Fruit fly (Drosophila melanogaster) whole organism, embryonic: Measurements from ENCODE around the gene CG46459.

Source experiments
- Abd-B ChIP-seq: fragments of 200-800 bp; sonication (Bioruptor generic); optimal IDR thresholded peaks from 2 replicates; lab custom pipeline; 2018; ENCODE audit warnings: missing biosample characterization, mild to moderate bottlenecking, missing genetic modification characterization, moderate library complexity
- Bteb2 ChIP-seq: fragments of 200-800 bp; sonication (Bioruptor generic); optimal IDR thresholded peaks from 2 replicates; lab custom pipeline; 2016; ENCODE audit warnings: missing biosample characterization, missing genetic modification characterization
- CG10462 ChIP-seq: fragments of 200-800 bp; sonication (Bioruptor generic); optimal IDR thresholded peaks from 2 replicates; lab custom pipeline; 2016; ENCODE audit warnings: missing biosample characterization, missing genetic modification characterization
- CG10543 ChIP-seq: fragments of 200-800 bp; sonication (Bioruptor generic); optimal IDR thresholded peaks from 3 replicates; lab custom pipeline; 2017; ENCODE audit warnings: missing biosample characterization, mild to moderate bottlenecking, missing genetic modification characterization, moderate library complexity
- CG11093 ChIP-seq: fragments of 200-800 bp; sonication (Bioruptor generic); IDR thresholded peaks from 3 replicates; pipeline ENCODE4 v1.3.6; 2022; ENCODE audit warnings: missing biosample characterization, missing genetic modification characterization
- CG11456 ChIP-seq: fragments of 200-800 bp; sonication (Bioruptor generic); IDR thresholded peaks from 3 replicates; pipeline ENCODE4 v1.3.6; 2022; ENCODE audit warnings: missing biosample characterization, missing genetic modification characterization
- CG12071 ChIP-seq: fragments of 200-800 bp; sonication (Bioruptor generic); optimal IDR thresholded peaks from 3 replicates; lab custom pipeline; 2018; ENCODE audit warnings: missing biosample characterization, mild to moderate bottlenecking, missing genetic modification characterization
- CG12942 ChIP-seq: fragments of 200-800 bp; sonication (Bioruptor generic); optimal IDR thresholded peaks from 3 replicates; lab custom pipeline; 2016; ENCODE audit warnings: missing biosample characterization, missing genetic modification characterization
- CG13775 ChIP-seq: fragments of 200-800 bp; sonication (Bioruptor generic); optimal IDR thresholded peaks from 3 replicates; lab custom pipeline; 2017; ENCODE audit warnings: missing biosample characterization, mild to moderate bottlenecking, missing genetic modification characterization
- CG14965 ChIP-seq: fragments of 200-800 bp; sonication (Bioruptor generic); optimal IDR thresholded peaks from 2 replicates; lab custom pipeline; 2016; ENCODE audit warnings: missing biosample characterization, missing genetic modification characterization, borderline replicate concordance
- CG15514 ChIP-seq: fragments of 200-800 bp; sonication (Bioruptor generic); optimal IDR thresholded peaks from 3 replicates; lab custom pipeline; 2017; ENCODE audit warnings: missing biosample characterization, missing genetic modification characterization, mild to moderate bottlenecking, moderate library complexity, missing genetic modification reagents
- CG16815 ChIP-seq: fragments of 200-800 bp; sonication (Bioruptor generic); optimal IDR thresholded peaks from 3 replicates; lab custom pipeline; 2017; ENCODE audit warnings: missing biosample characterization, mild to moderate bottlenecking, missing genetic modification characterization
- CG18476 ChIP-seq: fragments of 200-800 bp; sonication (Bioruptor generic); optimal IDR thresholded peaks from 2 replicates; lab custom pipeline; 2016; ENCODE audit warnings: missing biosample characterization, mild to moderate bottlenecking, missing genetic modification characterization
- CG18619 ChIP-seq: fragments of 200-800 bp; sonication (Bioruptor generic); optimal IDR thresholded peaks from 3 replicates; lab custom pipeline; 2017; ENCODE audit warnings: missing biosample characterization, mild to moderate bottlenecking, missing genetic modification characterization
- CG2712 ChIP-seq: fragments of 200-800 bp; optimal IDR thresholded peaks from 3 replicates; lab custom pipeline; 2019; ENCODE audit warnings: missing biosample characterization, mild to moderate bottlenecking, missing genetic modification characterization, moderate library complexity
- CG31388 ChIP-seq: fragments of 200-800 bp; sonication (Bioruptor generic); optimal IDR thresholded peaks from 2 replicates; lab custom pipeline; 2016; ENCODE audit warnings: missing biosample characterization, missing genetic modification characterization
- CG33557 ChIP-seq: fragments of 200-800 bp; sonication (Bioruptor generic); optimal IDR thresholded peaks from 2 replicates; lab custom pipeline; 2019; ENCODE audit warnings: missing biosample characterization, mild to moderate bottlenecking, missing genetic modification characterization, moderate library complexity
- CG4360 ChIP-seq: fragments of 200-800 bp; sonication (Bioruptor generic); IDR thresholded peaks from 2 replicates; pipeline ENCODE4 v1.3.6; 2022; ENCODE audit warnings: missing biosample characterization, missing genetic modification characterization
- CG6272 ChIP-seq: fragments of 200-800 bp; sonication (Bioruptor generic); IDR thresholded peaks from 2 replicates; pipeline ENCODE4 v1.3.6; 2022; ENCODE audit warnings: missing biosample characterization, missing genetic modification characterization
- CG6654 ChIP-seq: fragments of 200-800 bp; sonication (Bioruptor generic); optimal IDR thresholded peaks from 2 replicates; lab custom pipeline; 2017; ENCODE audit warnings: missing biosample characterization, mild to moderate bottlenecking, missing genetic modification characterization
- CG6765 ChIP-seq: fragments of 200-800 bp; sonication (Bioruptor generic); optimal IDR thresholded peaks from 3 replicates; lab custom pipeline; 2017; ENCODE audit warnings: missing biosample characterization, mild to moderate bottlenecking, missing genetic modification characterization
- CG6791 ChIP-seq: fragments of 200-800 bp; sonication (Bioruptor generic); IDR thresholded peaks from 3 replicates; pipeline ENCODE4 v1.3.6; 2022; ENCODE audit warnings: missing biosample characterization, missing genetic modification characterization; ENCODE audit not compliant: partially characterized antibody
- CG7372 ChIP-seq: fragments of 200-800 bp; sonication (Bioruptor generic); IDR thresholded peaks from 2 replicates; pipeline ENCODE4 v1.3.6; 2022; ENCODE audit warnings: missing biosample characterization, missing genetic modification characterization
- CG7987 ChIP-seq: fragments of 200-800 bp; sonication (Bioruptor generic); optimal IDR thresholded peaks from 2 replicates; lab custom pipeline; 2018; ENCODE audit warnings: missing biosample characterization, mild to moderate bottlenecking, missing genetic modification characterization, moderate library complexity
- CG8089 ChIP-seq: fragments of 200-800 bp; sonication (Bioruptor generic); optimal IDR thresholded peaks from 3 replicates; lab custom pipeline; 2016; ENCODE audit warnings: missing biosample characterization, missing genetic modification characterization
- CG8359 ChIP-seq: fragments of 200-800 bp; sonication (Bioruptor generic); optimal IDR thresholded peaks from 2 replicates; lab custom pipeline; 2017; ENCODE audit warnings: missing biosample characterization, mild to moderate bottlenecking, missing genetic modification characterization, borderline replicate concordance
- CHES-1-like ChIP-seq: fragments of 200-800 bp; sonication (Bioruptor generic); optimal IDR thresholded peaks from 2 replicates; lab custom pipeline; 2016; ENCODE audit warnings: missing biosample characterization, missing genetic modification characterization
- Dip3 ChIP-seq: fragments of 200-800 bp; sonication (Bioruptor generic); optimal IDR thresholded peaks from 3 replicates; lab custom pipeline; 2016; ENCODE audit warnings: missing biosample characterization, missing genetic modification characterization
- HLH54F ChIP-seq: fragments of 200-800 bp; sonication (Bioruptor generic); optimal IDR thresholded peaks from 3 replicates; lab custom pipeline; 2016; ENCODE audit warnings: missing biosample characterization, missing genetic modification characterization
- Lhr ChIP-seq: fragments of 200-800 bp; sonication (Bioruptor generic); optimal IDR thresholded peaks from 3 replicates; lab custom pipeline; 2017; ENCODE audit warnings: mild to moderate bottlenecking, missing biosample characterization, missing genetic modification reagents, missing genetic modification characterization
- Mrtf ChIP-seq: fragments of 200-800 bp; sonication (Bioruptor generic); IDR thresholded peaks from 3 replicates; pipeline ENCODE4 v1.3.6; 2022; ENCODE audit warnings: missing biosample characterization, missing genetic modification characterization
- NC2β ChIP-seq: fragments of 200-800 bp; sonication (Bioruptor generic); optimal IDR thresholded peaks from 2 replicates; lab custom pipeline; 2016; ENCODE audit warnings: missing biosample characterization, missing genetic modification characterization
- Opbp ChIP-seq: fragments of 200-800 bp; sonication (Bioruptor generic); IDR thresholded peaks from 3 replicates; pipeline ENCODE4 v1.3.6; 2022; ENCODE audit warnings: missing biosample characterization, missing genetic modification characterization; ENCODE audit not compliant: partially characterized antibody
- Ptx1 ChIP-seq: fragments of 200-800 bp; sonication (Bioruptor generic); IDR thresholded peaks from 2 replicates; pipeline ENCODE4 v1.3.6; 2022; ENCODE audit warnings: missing biosample characterization, missing genetic modification characterization
- YL-1 ChIP-seq: fragments of 200-800 bp; sonication (Bioruptor generic); optimal IDR thresholded peaks from 3 replicates; lab custom pipeline; 2017; ENCODE audit warnings: missing biosample characterization, mild to moderate bottlenecking, missing genetic modification characterization
- cas ChIP-seq: fragments of 200-800 bp; sonication (Bioruptor generic); IDR thresholded peaks from 2 replicates; pipeline ENCODE4 v1.3.6; 2022; ENCODE audit warnings: missing biosample characterization, missing genetic modification characterization
- chif ChIP-seq, 2 experiments: fragments of 200-800 bp; sonication (Bioruptor generic); optimal IDR thresholded peaks; 3 replicates each; lab custom pipeline; 2016; ENCODE audit warnings: missing biosample characterization in 2 of 2, missing genetic modification characterization in 2 of 2
- chinmo ChIP-seq: fragments of 200-800 bp; sonication (Bioruptor generic); IDR thresholded peaks from 4 replicates; pipeline ENCODE4 v1.3.6; 2022; ENCODE audit warnings: missing biosample characterization, missing genetic modification characterization; ENCODE audit not compliant: partially characterized antibody
- fd64A ChIP-seq: fragments of 200-800 bp; sonication (Bioruptor generic); optimal IDR thresholded peaks from 3 replicates; lab custom pipeline; 2018; ENCODE audit warnings: missing biosample characterization, mild to moderate bottlenecking, missing genetic modification characterization
- gcm2 ChIP-seq: fragments of 200-800 bp; sonication (Bioruptor generic); optimal IDR thresholded peaks from 2 replicates; lab custom pipeline; 2016; ENCODE audit warnings: missing biosample characterization, missing genetic modification characterization
- lilli ChIP-seq: fragments of 200-800 bp; sonication (Bioruptor generic); optimal IDR thresholded peaks from 3 replicates; lab custom pipeline; 2016; ENCODE audit warnings: missing biosample characterization, missing genetic modification characterization
- luna ChIP-seq: fragments of 200-800 bp; sonication (Bioruptor generic); optimal IDR thresholded peaks from 2 replicates; lab custom pipeline; 2016; ENCODE audit warnings: missing biosample characterization, missing genetic modification characterization
- nom ChIP-seq: fragments of 200-800 bp; sonication (Bioruptor generic); optimal IDR thresholded peaks from 2 replicates; lab custom pipeline; 2017; ENCODE audit warnings: missing biosample characterization, missing genetic modification characterization, mild to moderate bottlenecking, moderate library complexity, missing genetic modification reagents
- odd ChIP-seq: fragments of 200-800 bp; sonication (Bioruptor generic); optimal IDR thresholded peaks from 2 replicates; lab custom pipeline; 2017; ENCODE audit warnings: missing biosample characterization, mild to moderate bottlenecking, missing genetic modification characterization
- pan ChIP-seq, 4 experiments: fragments of >200 bp in 3 of 4; fragments of 200-800 bp in 1 of 4; sonication (Bioruptor generic) in 1 of 4; optimal IDR thresholded peaks in 3 of 4; IDR thresholded peaks in 1 of 4; 2 replicates each; pipeline versions ENCODE4 v1.3.6 to Lab custom; 2017 to 2022; ENCODE audit warnings: missing biosample characterization in 2 of 4, missing genetic modification characterization in 2 of 4, mixed read lengths in 1 of 4
- pita ChIP-seq: fragments of 200-800 bp; sonication (Bioruptor generic); optimal IDR thresholded peaks from 2 replicates; lab custom pipeline; 2017; ENCODE audit warnings: missing biosample characterization, mild to moderate bottlenecking, missing genetic modification characterization
- repo ChIP-seq: fragments of 200-800 bp; sonication (Bioruptor generic); optimal IDR thresholded peaks from 2 replicates; lab custom pipeline; 2016; ENCODE audit warnings: missing biosample characterization, missing genetic modification characterization
- run ChIP-seq: fragments of 200-800 bp; sonication (Bioruptor generic); optimal IDR thresholded peaks from 3 replicates; lab custom pipeline; 2018; ENCODE audit warnings: missing biosample characterization, mild to moderate bottlenecking, missing genetic modification characterization
- unc-4 ChIP-seq: fragments of 200-800 bp; sonication (Bioruptor generic); IDR thresholded peaks from 2 replicates; pipeline ENCODE4 v1.3.6; 2022; ENCODE audit warnings: missing biosample characterization, missing genetic modification characterization; ENCODE audit not compliant: partially characterized antibody

CG46459 gene

DNA sequence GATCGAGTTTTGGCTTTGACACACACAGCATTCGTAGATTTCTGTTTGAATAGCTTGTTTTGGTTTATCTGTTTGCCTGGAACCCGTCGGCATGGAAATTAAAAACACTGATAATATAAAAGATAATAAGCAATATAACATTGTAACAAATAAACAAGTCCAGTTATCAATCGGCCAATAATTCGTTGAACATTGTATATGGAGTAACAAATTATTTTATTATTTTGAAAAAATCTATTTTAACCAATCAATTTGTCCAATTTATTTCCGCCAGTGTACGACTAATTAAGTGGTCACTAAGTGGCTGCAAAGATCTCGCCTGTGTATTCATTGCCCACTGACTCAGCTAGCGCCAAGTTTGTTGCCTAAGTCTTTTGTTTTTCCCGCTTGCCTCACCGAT lies 7.6 kb upstream of the CG46459 start (continued):
- TF ChIP-seq repo (GFP tag; lab: Kevin White, UChicago), result no peak
- TF ChIP-seq CG4360 (GFP tag; lab: Robert Waterston, UW), result no peak
- no peak for TF ChIP-seq CG14965
- peak; percentile 10 for TF ChIP-seq CG18619 (GFP tag; lab: Kevin White, UChicago)
- TF ChIP-seq cas, result peak; percentile 43; the same call in 1 of the 2 replicates
- TF ChIP-seq CG31388, result no peak
- TF ChIP-seq CG11093, result 0 out of 3 replicates have a peak, but pooled peaks have one; percentile 9
- no peak for TF ChIP-seq YL-1
- no peak for TF ChIP-seq Dip3 (GFP tag; lab: Kevin White, UChicago)
- no peak for TF ChIP-seq CG8089 (GFP tag; lab: Kevin White, UChicago)
- 0 out of 2 replicates have a peak, but pooled peaks have one; percentile 20 for TF ChIP-seq CG6272
- TF ChIP-seq CG16815 (GFP tag; lab: Kevin White, UChicago), result no peak
- no peak for TF ChIP-seq gcm2 (GFP tag; lab: Kevin White, UChicago)
- peak; percentile 18 for TF ChIP-seq CG18476 (GFP tag; lab: Kevin White, UChicago)
- no peak for TF ChIP-seq Opbp (GFP tag; lab: Robert Waterston, UW)
- no peak for TF ChIP-seq pita (GFP tag; lab: Kevin White, UChicago)
- TF ChIP-seq odd (GFP tag; lab: Kevin White, UChicago), result no peak
- TF ChIP-seq CHES-1-like (GFP tag; lab: Kevin White, UChicago), result no peak
- TF ChIP-seq fd64A (GFP tag; lab: Kevin White, UChicago), result no peak
- TF ChIP-seq CG7987, result no peak
- TF ChIP-seq CG33557 (GFP tag; lab: Kevin White, UChicago), result no peak
- peak; percentile 59 for TF ChIP-seq lilli (GFP tag; lab: Kevin White, UChicago)
- peak; percentile 41 for TF ChIP-seq Abd-B (GFP tag; lab: Kevin White, UChicago)
- no peak for TF ChIP-seq HLH54F (GFP tag; lab: Kevin White, UChicago)
- TF ChIP-seq Ptx1 (GFP tag; lab: Robert Waterston, UW), result peak; percentile 33; the same call in 1 of the 2 replicates
- TF ChIP-seq CG12071 (GFP tag; lab: Kevin White, UChicago), result peak; percentile 10
- TF ChIP-seq run (tag; lab: Kevin White, UChicago), result no peak
- no peak for TF ChIP-seq CG7372 (GFP tag; lab: Robert Waterston, UW)
- TF ChIP-seq CG12942 (GFP tag; lab: Kevin White, UChicago), result no peak
- TF ChIP-seq CG10462 (GFP tag; lab: Kevin White, UChicago), result no peak
- TF ChIP-seq CG2712 (tag; lab: Kevin White, UChicago), result peak; percentile 64
- TF ChIP-seq CG6765 (GFP tag; lab: Kevin White, UChicago), result no peak
- TF ChIP-seq Lhr (GFP tag; lab: Kevin White, UChicago), result no peak
- TF ChIP-seq CG10543 (GFP tag; lab: Kevin White, UChicago), result no peak
- TF ChIP-seq nom (GFP tag; lab: Kevin White, UChicago), result no peak
- no peak for TF ChIP-seq chinmo (GFP tag; lab: Robert Waterston, UW)
- peak; percentile 69; the same call in 2 of the 3 replicates for TF ChIP-seq CG11456 (GFP tag; lab: Robert Waterston, UW)
- TF ChIP-seq CG13775 (GFP tag; lab: Kevin White, UChicago), result peak; percentile 32
- TF ChIP-seq CG8359 (GFP tag; lab: Kevin White, UChicago), result no peak
- TF ChIP-seq pan (optimal IDR thresholded peaks at IDR 0.05; lab: Kevin White, UChicago), result no peak
- TF ChIP-seq pan (GFP tag; optimal IDR thresholded peaks at IDR 0.05 in 1 of 2, IDR thresholded peaks at IDR 0.05 in 1 of 2), result peak in 1 of 2 experiments; percentile 56
- TF ChIP-seq CG15514 (GFP tag; lab: Kevin White, UChicago), result peak; percentile 38
- TF ChIP-seq Mrtf, result peak; percentile 42; the same call in 1 of the 3 replicates
- TF ChIP-seq CG6654 (GFP tag; lab: Kevin White, UChicago), result no peak
- no peak for TF ChIP-seq luna (GFP tag; lab: Kevin White, UChicago)
- TF ChIP-seq chif (GFP tag; optimal IDR thresholded peaks at IDR 0.05; lab: Kevin White, UChicago), result no peak
- no peak for TF ChIP-seq NC2β (GFP tag; lab: Kevin White, UChicago)
- peak; percentile 56 for TF ChIP-seq Bteb2 (GFP tag; lab: Kevin White, UChicago)
- no peak for TF ChIP-seq CG6791 (GFP tag; lab: Robert Waterston, UW)
- TF ChIP-seq unc-4 (GFP tag; lab: Robert Waterston, UW), result no peak
